Worm (Caenorhabditis elegans) whole organism, L4 larva: ENCODE results near the gene R13D11.10.

ENCODE experiments used
- Y5F2A.4 ChIP-seq: fragments of 200-800 bp; sonication (Bioruptor generic); optimal IDR thresholded peaks from 2 replicates; lab custom pipeline; 2018; ENCODE audit warnings: mild to moderate bottlenecking, missing genetic modification characterization, missing compliant biosample characterization
- ama-1 ChIP-seq: fragments of 150-350 bp; optimal IDR thresholded peaks from 2 replicates; lab custom pipeline; 2014; ENCODE audit warnings: inconsistent platforms, mixed read lengths
- ceh-28 ChIP-seq: fragments of 150-350 bp; optimal IDR thresholded peaks from 2 replicates; lab custom pipeline; 2014; ENCODE audit warnings: missing biosample characterization, missing genetic modification reagents, missing genetic modification characterization
- fkh-10 ChIP-seq: fragments of 150-350 bp; optimal IDR thresholded peaks from 2 replicates; lab custom pipeline; 2014; ENCODE audit warnings: missing biosample characterization, missing genetic modification reagents, missing genetic modification characterization
- lin-13 ChIP-seq: fragments of 150-350 bp; optimal IDR thresholded peaks from 2 replicates; lab custom pipeline; 2014; ENCODE audit warnings: missing biosample characterization, missing genetic modification reagents, missing genetic modification characterization
- lin-15B ChIP-seq: fragments of 150-350 bp; sonication (generic microtip); optimal IDR thresholded peaks from 3 replicates; lab custom pipeline; 2014; ENCODE audit warnings: missing biosample characterization, missing genetic modification characterization
- nhr-11 ChIP-seq: fragments of 150-350 bp; optimal IDR thresholded peaks from 2 replicates; lab custom pipeline; 2014; ENCODE audit warnings: missing biosample characterization, missing genetic modification characterization
- skn-1 ChIP-seq: fragments of 150-350 bp; optimal IDR thresholded peaks from 2 replicates; lab custom pipeline; 2014; ENCODE audit warnings: missing biosample characterization, missing genetic modification characterization
- snpc-4 ChIP-seq: fragments of 150-350 bp; optimal IDR thresholded peaks from 2 replicates; lab custom pipeline; 2014; ENCODE audit warnings: missing biosample characterization, missing genetic modification characterization
- tag-97 ChIP-seq: fragments of 200-800 bp; sonication (Bioruptor generic); IDR thresholded peaks from 2 replicates; pipeline ENCODE4 v1.3.6; 2022; ENCODE audit warnings: missing genetic modification characterization, missing compliant biosample characterization

DNA sequence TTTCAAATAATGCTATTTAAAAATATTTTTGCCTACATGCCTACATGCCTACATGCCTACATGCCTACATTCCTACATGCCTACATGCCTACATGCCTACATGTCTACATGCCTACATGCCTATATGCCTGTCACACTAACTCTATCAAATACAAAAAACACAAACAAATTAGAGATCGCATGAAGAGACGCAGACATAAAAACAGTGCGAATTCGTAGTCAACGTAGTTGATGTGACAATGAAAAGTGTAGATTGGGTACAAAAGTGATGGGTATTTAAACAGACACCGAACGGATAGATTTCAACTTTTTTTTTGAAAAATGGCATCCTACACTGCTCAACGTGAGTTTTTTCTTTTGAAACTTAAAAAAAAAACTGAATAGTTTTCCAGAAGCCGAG lies 35.7 kb downstream of the R13D11.10 start, which contains the start of gene R09E12.9:
- TF ChIP-seq nhr-11 (no peak), snpc-4 (tag; lab: Kevin White, UChicago) (no peak), lin-13 (GFP tag; lab: Kevin White, UChicago) (no peak), Y5F2A.4 (GFP tag; lab: Kevin White, UChicago) (no peak), skn-1 (no peak), ceh-28 (no peak), tag-97 (GFP tag; lab: Robert Waterston, UW) (no peak), fkh-10 (GFP tag; lab: Kevin White, UChicago) (no peak), lin-15B (tag; lab: Kevin White, UChicago) (no peak), ama-1 (lab: Kevin White, UChicago) (no peak)
